Worm (Caenorhabditis elegans): ENCODE data around the gene set-1.

DNA sequence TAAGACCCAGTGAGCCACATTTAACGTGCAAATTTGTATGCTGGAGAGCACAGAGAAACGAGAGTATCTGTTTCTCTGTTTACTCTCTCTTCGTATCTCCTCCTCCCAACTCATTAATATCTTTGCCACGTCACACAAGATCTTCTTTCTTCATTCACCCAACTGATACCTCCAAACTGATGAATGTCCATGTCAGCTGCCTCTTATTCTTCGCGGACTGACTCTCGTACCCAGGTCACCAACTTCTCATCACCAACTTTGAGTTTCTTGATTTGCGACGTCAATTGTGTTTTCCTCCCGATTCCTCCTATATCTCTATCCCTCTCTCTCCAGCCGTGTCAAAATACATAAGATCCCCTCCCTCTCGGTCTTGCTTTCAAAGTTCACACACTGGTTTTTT lies 49.8 kb downstream of the set-1 start:
- TF ChIP-seq aly-2 (tag; optimal IDR thresholded peaks at IDR 0.05) (no peak), nhr-11 (tag; optimal IDR thresholded peaks at IDR 0.05) (no peak), snpc-4 (tag; optimal IDR thresholded peaks at IDR 0.05) (no peak), ztf-4 (tag; optimal IDR thresholded peaks at IDR 0.05) (peak; percentile 37), egl-27 (tag; optimal IDR thresholded peaks at IDR 0.05) (no peak), lsy-2 (tag; optimal IDR thresholded peaks at IDR 0.05) (peak in 1 of 2 experiments; percentile 28)

Data from whole organism, L2 larva.